Worm (Caenorhabditis elegans) whole organism, L1 larva: ENCODE measurements around the gene F54F7.6.

Experiments
- F16B12.6 ChIP-seq: fragments of 150-350 bp; optimal IDR thresholded peaks from 2 replicates; lab custom pipeline; 2014; ENCODE audit warnings: missing biosample characterization, missing genetic modification characterization
- Y116A8C.19 ChIP-seq: sonication (generic microtip); optimal IDR thresholded peaks from 2 replicates; lab custom pipeline; 2016; ENCODE audit warnings: missing compliant biosample characterization, missing genetic modification characterization, borderline replicate concordance
- aha-1 ChIP-seq: fragments of 150-350 bp; optimal IDR thresholded peaks from 2 replicates; lab custom pipeline; 2014; ENCODE audit warnings: missing biosample characterization, missing genetic modification characterization
- aly-2 ChIP-seq: fragments of 150-350 bp; optimal IDR thresholded peaks from 2 replicates; lab custom pipeline; 2014; ENCODE audit warnings: missing biosample characterization, missing genetic modification characterization
- blmp-1 ChIP-seq: fragments of 150-350 bp; optimal IDR thresholded peaks from 2 replicates; lab custom pipeline; 2014; ENCODE audit warnings: missing biosample characterization, missing genetic modification characterization
- ceh-8 ChIP-seq: fragments of 200-800 bp; sonication (Bioruptor generic); optimal IDR thresholded peaks from 2 replicates; lab custom pipeline; 2018; ENCODE audit warnings: mild to moderate bottlenecking, missing genetic modification characterization, moderate library complexity, missing compliant biosample characterization
- ces-1 ChIP-seq: fragments of 150-350 bp; optimal IDR thresholded peaks from 2 replicates; lab custom pipeline; 2014; ENCODE audit warnings: missing biosample characterization, missing genetic modification reagents, missing genetic modification characterization
- dsc-1 ChIP-seq: sonication (generic microtip); optimal IDR thresholded peaks from 2 replicates; lab custom pipeline; 2016; ENCODE audit warnings: mild to moderate bottlenecking, missing genetic modification characterization, missing compliant biosample characterization
- efl-1 ChIP-seq, 4 experiments: fragments of 150-350 bp; optimal IDR thresholded peaks in 3 of 4; peaks in 1 of 4; 1 replicate in 1 of 4; 2 replicates in 3 of 4; lab custom pipeline; 2014; ENCODE audit warnings: missing biosample characterization in 2 of 4, missing genetic modification characterization in 2 of 4, missing genetic modification reagents in 2 of 4
- egl-27 ChIP-seq, 2 experiments: fragments of 150-350 bp in 1 of 2; sonication (generic microtip); optimal IDR thresholded peaks; 3 replicates each; lab custom pipeline; 2017 to 2018; ENCODE audit warnings: missing biosample characterization in 2 of 2, missing genetic modification characterization in 2 of 2, missing genetic modification reagents in 2 of 2
- ets-5 ChIP-seq: fragments of 200-800 bp; sonication (Bioruptor generic); IDR thresholded peaks from 2 replicates; pipeline ENCODE4 v1.3.6; 2022; ENCODE audit warnings: missing genetic modification characterization, missing compliant biosample characterization
- fkh-4 ChIP-seq: sonication (generic microtip); optimal IDR thresholded peaks from 2 replicates; lab custom pipeline; 2016; ENCODE audit warnings: missing compliant biosample characterization, missing genetic modification characterization, borderline replicate concordance
- fkh-8 ChIP-seq: sonication (generic microtip); optimal IDR thresholded peaks from 2 replicates; lab custom pipeline; 2016; ENCODE audit warnings: mild to moderate bottlenecking, missing genetic modification characterization, missing compliant biosample characterization
- grh-1 ChIP-seq: fragments of 200-800 bp; sonication (Bioruptor generic); IDR thresholded peaks from 2 replicates; pipeline ENCODE4 v1.3.6; 2022; ENCODE audit warnings: missing genetic modification reagents, missing genetic modification characterization, missing compliant biosample characterization
- hlh-4 ChIP-seq: sonication (generic microtip); optimal IDR thresholded peaks from 2 replicates; lab custom pipeline; 2016; ENCODE audit warnings: mild to moderate bottlenecking, missing genetic modification characterization, missing compliant biosample characterization
- lin-13 ChIP-seq: fragments of 150-350 bp; optimal IDR thresholded peaks from 2 replicates; lab custom pipeline; 2014; ENCODE audit warnings: missing biosample characterization, missing genetic modification reagents, missing genetic modification characterization
- lin-15B ChIP-seq: fragments of 150-350 bp; sonication (generic microtip); optimal IDR thresholded peaks from 3 replicates; lab custom pipeline; 2014; ENCODE audit warnings: missing biosample characterization, missing genetic modification characterization
- lir-3 ChIP-seq: sonication (generic microtip); optimal IDR thresholded peaks from 2 replicates; lab custom pipeline; 2016; ENCODE audit warnings: mild to moderate bottlenecking, missing genetic modification characterization, moderate library complexity, missing compliant biosample characterization; ENCODE audit not compliant: poor library complexity
- mep-1 ChIP-seq: fragments of 150-350 bp; optimal IDR thresholded peaks from 2 replicates; lab custom pipeline; 2014; ENCODE audit warnings: missing biosample characterization, missing genetic modification characterization
- nhr-28 ChIP-seq: fragments of 150-350 bp; optimal IDR thresholded peaks from 2 replicates; lab custom pipeline; 2014; ENCODE audit warnings: missing biosample characterization, missing genetic modification characterization
- nhr-71 ChIP-seq: sonication (generic microtip); optimal IDR thresholded peaks from 2 replicates; lab custom pipeline; 2016; ENCODE audit warnings: mild to moderate bottlenecking, missing genetic modification characterization, moderate library complexity, missing compliant biosample characterization
- nhr-85 ChIP-seq: sonication (generic microtip); peaks from one replicate; lab custom pipeline; 2016; ENCODE audit warnings: missing genetic modification characterization, inconsistent platforms, missing compliant biosample characterization
- pag-3 ChIP-seq: sonication (generic microtip); optimal IDR thresholded peaks from 2 replicates; lab custom pipeline; 2017; ENCODE audit warnings: missing genetic modification characterization, mild to moderate bottlenecking, missing compliant biosample characterization, antibody characterized with exemption, borderline replicate concordance; ENCODE audit not compliant: insufficient read depth
- pax-3 ChIP-seq: fragments of 200-800 bp; sonication (Bioruptor generic); optimal IDR thresholded peaks from 2 replicates; lab custom pipeline; 2018; ENCODE audit warnings: mild to moderate bottlenecking, missing genetic modification characterization, moderate library complexity, missing compliant biosample characterization
- rnt-1 ChIP-seq: sonication (generic microtip); optimal IDR thresholded peaks from 2 replicates; lab custom pipeline; 2016; ENCODE audit warnings: mild to moderate bottlenecking, missing genetic modification characterization, moderate library complexity, missing compliant biosample characterization
- snpc-4 ChIP-seq: fragments of 150-350 bp; optimal IDR thresholded peaks from 2 replicates; lab custom pipeline; 2014; ENCODE audit warnings: missing biosample characterization, missing genetic modification characterization
- snu-23 ChIP-seq: sonication (generic microtip); optimal IDR thresholded peaks from 2 replicates; lab custom pipeline; 2016; ENCODE audit warnings: missing genetic modification characterization, missing compliant biosample characterization
- sup-37 ChIP-seq: fragments of 200-800 bp; sonication (Bioruptor generic); optimal IDR thresholded peaks from 2 replicates; lab custom pipeline; 2018; ENCODE audit warnings: mild to moderate bottlenecking, missing genetic modification characterization, missing compliant biosample characterization
- tbx-2 ChIP-seq: sonication (generic microtip); optimal IDR thresholded peaks from 2 replicates; lab custom pipeline; 2016; ENCODE audit warnings: missing genetic modification characterization, missing compliant biosample characterization
- unc-86 ChIP-seq: sonication (generic microtip); optimal IDR thresholded peaks from 2 replicates; lab custom pipeline; 2016; ENCODE audit warnings: missing genetic modification characterization, missing compliant biosample characterization
- zip-4 ChIP-seq: fragments of 200-800 bp; sonication (Bioruptor generic); optimal IDR thresholded peaks from 2 replicates; lab custom pipeline; 2018; ENCODE audit warnings: mild to moderate bottlenecking, missing genetic modification characterization, moderate library complexity, missing compliant biosample characterization
- ztf-4 ChIP-seq: fragments of 150-350 bp; optimal IDR thresholded peaks from 2 replicates; lab custom pipeline; 2014; ENCODE audit warnings: missing biosample characterization, missing genetic modification characterization

Gene F54F7.6

DNA sequence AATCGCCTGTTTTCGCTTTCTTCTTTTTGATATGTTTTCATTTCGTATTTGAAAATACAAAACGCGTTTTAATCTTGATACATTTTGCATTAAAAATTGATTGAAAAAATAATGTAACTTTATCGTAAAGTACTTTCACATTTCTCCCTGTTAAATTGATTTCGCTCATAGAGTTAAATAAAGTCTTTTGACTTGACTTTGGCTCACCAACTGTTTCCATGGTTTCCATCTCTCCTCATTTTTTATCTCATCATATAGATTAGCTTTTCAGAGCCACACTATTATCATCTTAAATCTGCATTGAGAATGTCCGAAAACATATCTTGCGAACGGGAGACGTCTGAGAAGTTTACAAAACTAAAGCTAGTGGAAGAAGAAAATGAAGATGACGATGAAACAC lies 1.9 kb upstream of the F54F7.6 start, which contains the start of gene F54F7.10:
TSS of gene F54F7.10 (plus strand) at position 301 of the 400 bp plus-strand sequence.
- no peak for TF ChIP-seq zip-4 (GFP tag; lab: Kevin White, UChicago)
- TF ChIP-seq nhr-28 (tag; lab: Kevin White, UChicago), result no peak
- no peak for TF ChIP-seq lir-3 (tag; lab: Kevin White, UChicago)
- TF ChIP-seq snpc-4 (tag; lab: Kevin White, UChicago), result no peak
- no peak for TF ChIP-seq ces-1 (GFP tag; lab: Kevin White, UChicago)
- no peak for TF ChIP-seq ets-5 (GFP tag; lab: Robert Waterston, UW)
- no peak for TF ChIP-seq nhr-71 (tag; lab: Kevin White, UChicago)
- TF ChIP-seq nhr-85 (tag; lab: Kevin White, UChicago), result no peak
- TF ChIP-seq grh-1 (GFP tag; lab: Robert Waterston, UW), result no peak
- no peak for TF ChIP-seq tbx-2
- TF ChIP-seq unc-86 (tag; lab: Kevin White, UChicago), result no peak
- no peak for TF ChIP-seq aha-1 (tag; lab: Kevin White, UChicago)
- TF ChIP-seq sup-37 (GFP tag; lab: Kevin White, UChicago), result no peak
- TF ChIP-seq aly-2 (tag; lab: Kevin White, UChicago), result no peak
- no peak for TF ChIP-seq lin-13 (GFP tag; lab: Kevin White, UChicago)
- no peak for TF ChIP-seq ceh-8 (GFP tag; lab: Kevin White, UChicago)
- TF ChIP-seq, all 84 proteins: peak for 0

DNA sequence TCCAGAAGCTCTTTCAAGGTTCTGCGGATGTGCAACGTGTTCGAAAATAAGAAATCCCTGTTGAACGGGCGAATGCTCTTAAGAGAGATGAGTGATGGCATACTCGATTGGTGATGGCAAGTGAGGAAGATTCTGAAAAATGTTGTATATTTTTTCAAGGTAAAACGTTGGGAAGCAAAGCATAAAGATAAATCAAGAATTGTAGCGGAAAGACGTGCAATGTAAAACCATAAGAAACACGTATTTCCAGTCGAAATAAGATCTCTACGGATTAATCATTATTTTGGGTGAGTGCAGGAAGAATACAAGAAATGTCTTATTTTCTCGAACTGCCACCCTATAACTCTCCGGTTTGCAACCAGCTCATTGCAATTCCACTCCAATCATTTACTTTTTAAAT lies 4.1 kb downstream of the F54F7.6 start, which contains the start of gene dot-1.2:
TSS of gene dot-1.2 (minus strand) at position 101 of the 400 bp plus-strand sequence.
- TF ChIP-seq Y116A8C.19 (no peak), ets-5 (GFP tag; lab: Robert Waterston, UW) (no peak), lin-15B (no peak), pag-3 (tag; lab: Kevin White, UChicago) (no peak)
- TF ChIP-seq, all 84 proteins: peak for 0

DNA sequence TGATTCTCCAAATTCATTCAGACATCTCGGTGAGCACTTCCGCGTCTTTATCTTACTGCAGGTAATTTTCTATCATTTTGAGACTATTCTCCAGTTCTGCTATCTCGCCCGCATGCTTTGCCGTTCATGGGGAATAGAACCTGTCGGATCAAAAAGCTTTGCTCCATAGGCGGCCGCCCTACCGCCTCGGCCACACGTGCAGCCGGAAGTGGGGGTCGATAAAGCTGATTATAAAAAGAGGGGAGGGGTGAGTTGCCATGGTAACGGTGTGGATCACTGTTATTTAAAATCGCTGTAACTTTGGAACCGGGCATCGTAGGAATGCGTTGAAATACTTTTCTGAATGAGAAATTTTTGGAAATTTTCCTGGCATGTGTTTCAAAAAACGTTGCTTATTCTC lies 5.2 kb downstream of the F54F7.6 start:
- TF ChIP-seq fkh-8 (tag; lab: Kevin White, UChicago) (peak; percentile 63), dsc-1 (tag; lab: Kevin White, UChicago) (peak; percentile 44), egl-27 (tag; optimal IDR thresholded peaks at IDR 0.05; lab: Kevin White, UChicago) (no peak)

DNA sequence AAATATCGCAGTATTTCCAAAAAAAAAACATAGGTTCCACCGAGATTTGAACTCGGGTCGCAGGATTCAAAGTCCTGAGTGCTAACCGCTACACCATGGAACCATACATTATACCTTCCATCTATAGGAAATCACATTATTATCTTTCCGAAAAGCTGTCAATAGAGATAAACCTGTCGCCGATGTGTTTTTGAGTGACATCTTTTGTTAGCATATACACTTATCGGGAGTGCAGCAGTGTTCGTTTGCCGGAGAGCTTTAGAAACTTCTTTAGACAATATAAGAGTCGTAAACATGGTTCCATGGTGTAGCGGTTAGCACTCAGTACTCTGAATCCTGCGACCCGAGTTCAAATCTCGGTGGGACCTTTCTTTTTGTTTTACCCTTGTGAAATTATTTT lies 7.0 kb downstream of the F54F7.6 start:
- TF ChIP-seq rnt-1 (tag; lab: Kevin White, UChicago) (no peak), F16B12.6 (no peak), efl-1 (optimal IDR thresholded peaks at IDR 0.05; lab: Kevin White, UChicago) (no peak), efl-1 (GFP tag; optimal IDR thresholded peaks at IDR 0.05 in 1 of 2; lab: Kevin White, UChicago) (peak in 1 of 2 experiments; percentile 63), ztf-4 (tag; lab: Kevin White, UChicago) (no peak), snu-23 (GFP tag; lab: Kevin White, UChicago) (no peak), fkh-4 (no peak)

DNA sequence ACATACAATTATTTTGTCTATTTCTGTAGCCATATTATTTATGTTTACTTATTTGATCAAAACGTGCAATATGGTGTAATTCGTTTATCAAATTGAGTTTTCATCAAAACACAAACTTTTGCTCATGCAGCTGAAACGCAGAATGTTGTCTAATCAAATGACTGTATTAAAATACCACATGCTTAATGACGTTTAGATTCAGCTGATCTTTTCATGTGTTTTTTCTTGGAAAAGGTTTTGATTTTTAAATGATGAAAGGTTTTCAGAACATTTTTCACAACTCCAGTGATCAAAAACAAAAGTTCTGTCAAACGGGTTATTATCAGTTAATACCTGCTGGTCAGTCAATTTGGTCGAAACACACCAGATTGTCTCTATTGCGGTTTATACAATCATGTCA lies 10.1 kb downstream of the F54F7.6 start, which contains the start of gene Y62H9A.1:
TSS of gene Y62H9A.1 (plus strand) at position 282 of the 400 bp plus-strand sequence.
- peak; percentile 25 for TF ChIP-seq fkh-8 (tag; lab: Kevin White, UChicago)
- TF ChIP-seq nhr-71 (tag; lab: Kevin White, UChicago), result peak; percentile 53
- no peak for TF ChIP-seq mep-1 (tag; lab: Kevin White, UChicago)
- TF ChIP-seq pax-3, result peak; percentile 25
- TF ChIP-seq hlh-4 (tag; lab: Kevin White, UChicago), result peak; percentile 64
- no peak for TF ChIP-seq blmp-1 (tag; lab: Kevin White, UChicago)
